Worm (Caenorhabditis elegans): ENCODE results near the gene F48E8.4.

- TF ChIP-seq F57A8.1 (GFP tag; optimal IDR thresholded peaks at IDR 0.05) = no peak
- no peak for TF ChIP-seq akir-1 (GFP tag; optimal IDR thresholded peaks at IDR 0.05)
- no peak for TF ChIP-seq F39B2.1 (GFP tag; IDR thresholded peaks at IDR 0.05)
- no peak for TF ChIP-seq lir-1 (GFP tag; conservative IDR thresholded peaks at IDR 0.05)
These were observed 26.2 kb downstream of the F48E8.4 start for ce11 chrIII:5479493-5480167.
